Worm (Caenorhabditis elegans) whole organism, dauer: ENCODE measurements around the gene lec-12.
"Not testable (repeated sequence)": the region's sequence is repeated elsewhere in the genome, so short reads cannot be mapped to it uniquely, and the experiment has no call there.

Experiments
- unc-62 ChIP-seq: sonication (generic microtip); optimal IDR thresholded peaks from 2 replicates; lab custom pipeline; 2017; ENCODE audit warnings: missing biosample characterization, missing genetic modification reagents, missing genetic modification characterization

Gene lec-12

ce11 chrV:212687-213086 lies 8.5 kb downstream of the lec-12 start, which contains the start of gene DC2.5:
Gene DC2.5 (minus strand): TSS chrV:212787.
- not testable (repeated sequence) for TF ChIP-seq unc-62 (GFP tag; lab: Kevin White, UChicago)

ce11 chrV:215697-216096 lies 11.5 kb downstream of the lec-12 start:
- no peak for TF ChIP-seq unc-62 (GFP tag; lab: Kevin White, UChicago)

DNA sequence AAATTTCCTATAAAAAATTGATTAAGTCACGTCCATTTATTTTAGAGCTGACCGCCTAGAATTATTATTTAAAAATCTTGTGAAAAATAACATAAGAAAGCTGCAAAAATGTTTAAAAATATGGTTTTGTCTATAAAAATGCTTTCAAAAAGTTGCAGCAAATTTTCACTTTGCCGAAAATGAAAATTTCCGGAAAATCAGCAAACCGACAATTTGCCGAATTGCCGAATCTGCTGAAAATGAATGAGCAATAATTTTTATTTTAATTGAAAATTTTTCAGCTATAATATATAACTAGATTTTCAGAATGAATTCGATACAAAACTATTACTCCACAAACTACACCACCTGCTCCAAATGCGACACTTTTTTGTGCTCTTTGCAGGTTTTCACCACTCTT lies 12.7 kb downstream of the lec-12 start, which contains the start of gene srh-78:
Gene srh-78 (plus strand): TSS at position 301 of the 400 bp plus-strand sequence.
- no peak for TF ChIP-seq unc-62 (GFP tag; lab: Kevin White, UChicago)

DNA sequence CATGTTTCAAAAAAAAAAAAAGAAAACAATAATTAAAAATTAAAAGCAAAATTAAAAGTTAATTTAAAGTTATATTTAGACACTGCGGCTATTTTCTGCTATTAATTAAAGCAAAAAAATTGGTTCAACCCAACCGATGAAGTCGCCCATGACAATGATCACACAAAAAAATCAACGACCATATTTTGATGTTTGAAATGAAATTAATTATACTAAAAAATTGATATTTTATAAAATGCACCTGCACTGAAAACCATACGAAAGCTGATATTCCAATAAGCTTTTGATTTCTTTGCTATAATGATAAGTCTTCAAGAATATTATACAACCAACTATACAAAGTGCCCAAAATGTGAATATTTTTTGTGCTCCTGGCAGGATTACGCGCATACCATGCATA lies 15.4 kb downstream of the lec-12 start, which contains the start of gene srh-80:
Gene srh-80 (plus strand): TSS at position 301 of the 400 bp plus-strand sequence.
- no peak for TF ChIP-seq unc-62 (GFP tag; lab: Kevin White, UChicago)

DNA sequence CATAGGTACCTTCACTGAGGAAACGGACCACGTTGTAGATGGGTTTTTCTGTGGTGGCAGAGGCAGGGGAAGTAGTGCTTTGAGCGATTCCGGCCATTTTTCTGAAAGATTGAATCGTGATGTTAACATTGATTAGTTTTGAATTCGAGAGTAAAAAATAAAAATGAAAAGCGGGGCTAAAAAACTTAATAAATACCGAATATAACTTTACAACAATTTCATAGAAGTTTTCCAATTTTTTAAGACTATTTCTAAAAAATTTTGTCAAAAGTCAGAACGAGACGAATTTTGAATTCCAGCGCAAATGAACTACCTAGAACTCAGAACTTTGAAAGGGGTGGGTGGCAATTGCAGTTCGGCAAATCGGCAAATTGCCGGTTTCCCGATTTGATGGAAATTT lies 30.4 kb downstream of the lec-12 start, which contains the start of gene kin-33:
Gene kin-33 (minus strand): TSS at position 101 of the 400 bp plus-strand sequence.
- no peak for TF ChIP-seq unc-62 (GFP tag; lab: Kevin White, UChicago)

DNA sequence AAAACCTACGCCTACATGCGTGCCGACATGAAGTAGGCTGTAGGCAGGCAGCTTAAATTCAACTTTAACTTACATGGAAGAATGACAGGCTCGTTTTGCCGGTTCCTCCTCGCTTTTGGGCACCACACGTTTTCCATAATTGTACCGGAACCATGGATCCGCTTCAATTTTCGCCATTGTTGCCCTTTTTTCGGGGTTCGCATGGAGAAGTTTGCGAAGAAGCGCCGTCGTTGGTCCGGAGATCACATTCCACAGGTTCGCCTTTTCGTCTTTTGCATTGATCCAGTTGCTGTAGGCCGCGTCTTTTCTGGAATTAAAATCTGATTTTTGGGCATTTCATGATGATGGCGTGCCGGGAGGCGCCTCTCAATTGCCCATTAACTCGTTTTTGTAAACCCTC lies 32.8 kb downstream of the lec-12 start:
- TF ChIP-seq unc-62 (GFP tag; lab: Kevin White, UChicago), result no peak

DNA sequence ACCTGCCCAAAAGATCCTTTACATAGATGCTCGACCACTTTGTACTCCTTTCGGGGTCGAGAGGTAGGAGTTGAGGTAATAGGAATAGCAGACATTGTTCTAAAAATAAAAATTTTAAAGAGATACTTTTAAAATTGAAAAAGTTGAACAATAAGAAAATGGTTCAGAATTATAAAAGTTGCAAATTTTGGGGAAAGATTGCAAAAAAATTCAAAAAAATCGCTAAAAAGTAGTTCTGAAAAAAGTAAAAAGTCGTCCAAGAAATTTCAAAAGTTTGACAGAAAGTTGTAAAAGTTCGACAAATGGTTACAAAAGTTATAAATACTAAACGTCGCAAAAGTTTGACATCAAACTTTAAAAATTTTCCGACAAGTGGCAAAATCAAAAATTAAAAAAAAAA lies 33.9 kb downstream of the lec-12 start, which contains the start of gene R02C2.1:
Gene R02C2.1 (minus strand): TSS at position 101 of the 400 bp plus-strand sequence.
- no peak for TF ChIP-seq unc-62 (GFP tag; lab: Kevin White, UChicago)

DNA sequence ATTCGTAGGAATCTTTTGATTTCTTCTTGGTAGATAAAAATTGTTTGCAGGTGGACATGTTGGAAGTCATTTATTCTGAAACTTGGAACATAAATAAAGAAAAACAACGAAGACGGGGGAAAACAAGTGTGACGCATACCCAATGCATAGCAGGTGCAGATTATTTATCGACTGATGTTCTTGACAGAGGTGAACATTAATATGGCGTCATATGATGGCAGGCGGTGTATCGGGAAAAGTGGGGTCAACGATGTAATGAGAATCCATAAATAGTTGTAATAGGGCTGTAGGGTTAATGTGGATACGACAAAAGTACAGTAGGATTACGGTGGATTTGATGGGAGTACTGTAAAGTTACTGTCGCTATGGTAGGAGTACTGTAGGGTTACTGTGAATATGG lies 36.1 kb downstream of the lec-12 start, which contains the start of gene txt-2:
Gene txt-2 (minus strand): TSS at position 214 of the 400 bp plus-strand sequence.
- no peak for TF ChIP-seq unc-62 (GFP tag; lab: Kevin White, UChicago)

- TF ChIP-seq unc-62 (GFP tag; lab: Kevin White, UChicago), result no peak
These were observed 38.3 kb downstream of the lec-12 start, which contains the start of gene R02C2.7 for ce11 chrV:242518-242917. Gene R02C2.7 (minus strand): TSS chrV:242618.

- TF ChIP-seq unc-62 (GFP tag; lab: Kevin White, UChicago), result no peak
These were observed 41.9 kb downstream of the lec-12 start, which contains the start of gene kin-34 for ce11 chrV:246097-246496. Gene kin-34 (minus strand): TSS chrV:246197.

DNA sequence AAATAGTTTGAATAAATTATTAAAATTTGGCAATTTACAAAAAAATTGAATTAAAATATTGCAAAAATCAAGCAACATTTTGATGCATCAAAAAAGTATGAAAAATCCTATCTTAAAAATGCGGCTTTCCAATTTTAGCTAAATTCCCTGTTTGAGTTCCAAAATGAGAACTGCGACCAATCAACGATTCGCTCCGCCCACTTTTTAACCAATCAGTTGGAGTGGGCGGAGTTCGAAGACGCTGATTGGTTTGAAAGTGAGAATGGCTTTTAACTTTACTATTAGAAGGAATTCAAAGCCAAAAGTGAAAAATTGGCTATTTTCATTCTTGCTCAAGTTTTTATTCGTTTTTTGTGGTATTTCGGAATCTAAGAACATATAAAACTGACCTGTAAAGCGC lies 43.4 kb downstream of the lec-12 start:
- TF ChIP-seq unc-62 (GFP tag; lab: Kevin White, UChicago), result no peak

DNA sequence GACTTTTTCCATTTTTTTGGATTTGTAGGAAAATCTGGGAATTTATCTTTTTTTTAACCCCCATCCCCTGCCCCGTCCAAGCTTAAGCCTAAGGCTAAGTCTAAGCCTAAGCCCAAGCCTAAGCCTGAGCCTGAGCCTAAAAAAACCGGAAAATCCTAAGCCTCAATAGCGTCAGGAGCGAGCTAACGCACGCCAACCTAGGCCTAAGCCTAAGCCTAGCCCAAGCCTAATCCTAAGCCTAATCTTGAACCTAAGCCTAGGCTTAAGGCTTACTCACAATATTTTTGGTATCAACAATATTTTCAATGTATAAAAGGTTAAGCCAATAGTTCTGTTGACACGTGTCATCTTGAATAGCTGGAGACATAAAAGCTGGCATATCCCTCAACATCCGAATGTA lies 44.5 kb downstream of the lec-12 start:
- TF ChIP-seq unc-62 (GFP tag; lab: Kevin White, UChicago), result no peak

- TF ChIP-seq unc-62 (GFP tag; lab: Kevin White, UChicago), result no peak
These were observed 47.5 kb downstream of the lec-12 start, which contains the start of gene oac-39 for ce11 chrV:251652-252051. Gene oac-39 (minus strand): TSS chrV:251752.

ce11 chrV:254591-254990 lies 50.4 kb downstream of the lec-12 start, which contains the start of gene str-121:
Gene str-121 (minus strand): TSS chrV:254691.
- TF ChIP-seq unc-62 (GFP tag; lab: Kevin White, UChicago), result no peak

DNA sequence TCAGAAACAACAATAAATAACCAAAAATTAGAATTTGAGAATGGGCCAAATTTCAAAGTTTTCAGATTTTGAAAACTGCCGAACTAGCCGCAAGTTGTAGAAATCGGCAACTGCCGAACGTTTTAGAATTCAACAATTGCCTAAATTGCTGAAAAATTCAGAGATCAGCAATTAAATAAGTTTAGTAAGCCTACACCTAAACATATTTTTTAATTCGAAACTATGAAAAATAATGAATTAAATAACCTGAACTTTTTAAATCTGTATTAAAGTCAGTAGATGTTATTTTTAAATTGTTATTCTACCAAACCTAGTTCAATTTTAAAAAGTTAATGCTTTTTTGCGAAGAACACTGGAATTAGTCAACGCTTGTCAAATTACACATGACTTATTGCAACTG lies 54.5 kb downstream of the lec-12 start, which contains the start of gene nhr-204:
Gene nhr-204 (minus strand): TSS at position 101 of the 400 bp plus-strand sequence.
- TF ChIP-seq unc-62 (GFP tag; lab: Kevin White, UChicago), result no peak
